Fruit fly (Drosophila melanogaster) Kc167 (cell line): ENCODE data around the gene Rcc1.

Experiments used
- Myc ChIP-seq: fragments of >200 bp; optimal IDR thresholded peaks from 2 replicates; lab custom pipeline; 2017; ENCODE audit warnings: missing external identifiers
- Sin3A ChIP-seq: fragments of >200 bp; optimal IDR thresholded peaks from 2 replicates; lab custom pipeline; 2018; ENCODE audit warnings: missing external identifiers
- insv ChIP-seq: fragments of >200 bp; optimal IDR thresholded peaks from 3 replicates; lab custom pipeline; 2018; ENCODE audit warnings: missing external identifiers
- ttk ChIP-seq: sonication (Bioruptor generic); optimal IDR thresholded peaks from 2 replicates; lab custom pipeline; 2017; ENCODE audit warnings: missing external identifiers

- no peak for TF ChIP-seq insv (lab: Kevin White, UChicago)
- TF ChIP-seq Myc (lab: Kevin White, UChicago) = no peak
- no peak for TF ChIP-seq Sin3A (lab: Kevin White, UChicago)
- no peak for TF ChIP-seq ttk (lab: Kevin White, UChicago)
These were observed 28.6 kb downstream of the Rcc1 start, which contains the start of gene CG32413 for dm6 chr3L:5903955-5904354.
